Worm (Caenorhabditis elegans): ENCODE results near the gene T26E4.18.

ce11 chrV:15815962-15816432, 12.3 kb upstream of the T26E4.18 start, which contains the start of the genes fbxa-69 and F54B8.4:
- no peak for TF ChIP-seq madf-8 (GFP tag; conservative IDR thresholded peaks at IDR 0.05)
- TF ChIP-seq tlf-1 (GFP tag; optimal IDR thresholded peaks at IDR 0.05), result no peak
- TF ChIP-seq him-1 (tag; optimal IDR thresholded peaks at IDR 0.05), result no peak
- TF ChIP-seq unc-62 (GFP tag; optimal IDR thresholded peaks at IDR 0.05), result no peak
- TF ChIP-seq nfyb-1 (GFP tag; IDR thresholded peaks at IDR 0.05), result no peak
- TF ChIP-seq T26A5.8 (tag; optimal IDR thresholded peaks at IDR 0.05), result no peak
- no peak for TF ChIP-seq ztf-22 (GFP tag; optimal IDR thresholded peaks at IDR 0.05)
- no peak for TF ChIP-seq pha-4 (tag; optimal IDR thresholded peaks at IDR 0.05)
- TF ChIP-seq ceh-91 (GFP tag; IDR thresholded peaks at IDR 0.05), result no peak
- TF ChIP-seq nhr-27 (tag; optimal IDR thresholded peaks at IDR 0.05), result no peak
- no peak for TF ChIP-seq snpc-4 (GFP tag; optimal IDR thresholded peaks at IDR 0.05)
- TF ChIP-seq snpc-4 (tag; optimal IDR thresholded peaks at IDR 0.05), result no peak
- TF ChIP-seq bed-2 (GFP tag; IDR thresholded peaks at IDR 0.05), result no peak
- no peak for TF ChIP-seq attf-3 (GFP tag; conservative IDR thresholded peaks at IDR 0.05)

Measured in whole organism, young adult.